Fruit fly (Drosophila melanogaster): ENCODE data around the gene frc.

frc gene

dm6 chr3L:17474711-17475451 is 41.9 kb upstream of the frc start, which contains the start of the genes UQCR-Q and CG46525 (continued):
- TF ChIP-seq corto (GFP tag; optimal IDR thresholded peaks at IDR 0.05) (no peak), toy (GFP tag; IDR thresholded peaks at IDR 0.05) (no peak), CG5180 (GFP tag; optimal IDR thresholded peaks at IDR 0.05) (no peak), CG4820 (GFP tag; optimal IDR thresholded peaks at IDR 0.05) (no peak), Ets97D (GFP tag; optimal IDR thresholded peaks at IDR 0.05) (peak; percentile 81), sens-2 (GFP tag; IDR thresholded peaks at IDR 0.05) (no peak), chif (GFP tag; optimal IDR thresholded peaks at IDR 0.05) (no peak), CG13296 (GFP tag; optimal IDR thresholded peaks at IDR 0.05) (no peak), Lim3 (GFP tag; IDR thresholded peaks at IDR 0.05) (no peak), ash1 (GFP tag; optimal IDR thresholded peaks at IDR 0.05) (no peak), gem (tag; optimal IDR thresholded peaks at IDR 0.05) (no peak), CG13287 (GFP tag; IDR thresholded peaks at IDR 0.05; ENCODE audit: partially characterized antibody) (peak; percentile 39; the same call in 1 of the 2 replicates), dmrt11E (tag; optimal IDR thresholded peaks at IDR 0.05) (no peak), CG7928 (GFP tag; optimal IDR thresholded peaks at IDR 0.05) (no peak), ind (GFP tag; optimal IDR thresholded peaks at IDR 0.05) (no peak), ara (GFP tag; IDR thresholded peaks at IDR 0.05) (no peak), CG10565 (GFP tag; optimal IDR thresholded peaks at IDR 0.05) (no peak), repo (GFP tag; optimal IDR thresholded peaks at IDR 0.05) (no peak), CHES-1-like (GFP tag; optimal IDR thresholded peaks at IDR 0.05) (no peak), E2f2 (GFP tag; IDR thresholded peaks at IDR 0.05) (peak; percentile 86), crol (GFP tag; IDR thresholded peaks at IDR 0.05) (no peak), HLH54F (GFP tag; optimal IDR thresholded peaks at IDR 0.05) (peak; percentile 0), sd (tag; optimal IDR thresholded peaks at IDR 0.05) (peak; percentile 69), gcm (GFP tag; optimal IDR thresholded peaks at IDR 0.05) (no peak), bowl (GFP tag; IDR thresholded peaks at IDR 0.05) (no peak), CG14710 (tag; optimal IDR thresholded peaks at IDR 0.05) (peak; percentile 56), lov (optimal IDR thresholded peaks at IDR 0.05) (no peak), lov (GFP tag; IDR thresholded peaks at IDR 0.05) (no peak), Eip74EF (GFP tag; optimal IDR thresholded peaks at IDR 0.05) (no peak), ham (GFP tag; IDR thresholded peaks at IDR 0.05) (no peak), CG10147 (GFP tag; optimal IDR thresholded peaks at IDR 0.05) (no peak), CG4360 (GFP tag; IDR thresholded peaks at IDR 0.05) (no peak), CG8478 (optimal IDR thresholded peaks at IDR 0.05) (no peak), Xbp1 (GFP tag; optimal IDR thresholded peaks at IDR 0.05) (peak; percentile 20), CG8765 (GFP tag; IDR thresholded peaks at IDR 0.05) (no peak), ci (GFP tag; IDR thresholded peaks at IDR 0.05) (no peak), D (optimal IDR thresholded peaks at IDR 0.05) (no peak), D (GFP tag; optimal IDR thresholded peaks at IDR 0.05) (no peak), Chrac-16 (GFP tag; optimal IDR thresholded peaks at IDR 0.05) (no peak), sna (GFP tag; IDR thresholded peaks at IDR 0.05; ENCODE audit: partially characterized antibody) (no peak), maf-S (GFP tag; optimal IDR thresholded peaks at IDR 0.05) (no peak)

dm6 chr3L:17473889-17474288 is 40.9 kb upstream of the frc start:
- TF ChIP-seq salm (tag; optimal IDR thresholded peaks at IDR 0.05), result no peak
- TF ChIP-seq CG8478 (optimal IDR thresholded peaks at IDR 0.05), result peak; percentile 73
- TF ChIP-seq Ets65A (GFP tag), result peak; percentile 60
- no peak for TF ChIP-seq lov (optimal IDR thresholded peaks at IDR 0.05)
- TF ChIP-seq lov (GFP tag; IDR thresholded peaks at IDR 0.05), result no peak
